Fruit fly (Drosophila melanogaster): Measurements from ENCODE around the gene CG8188.
A peak's percentile ranks its signal among the peaks of the same experiment; 100 is the strongest.

CG8188 gene

DNA sequence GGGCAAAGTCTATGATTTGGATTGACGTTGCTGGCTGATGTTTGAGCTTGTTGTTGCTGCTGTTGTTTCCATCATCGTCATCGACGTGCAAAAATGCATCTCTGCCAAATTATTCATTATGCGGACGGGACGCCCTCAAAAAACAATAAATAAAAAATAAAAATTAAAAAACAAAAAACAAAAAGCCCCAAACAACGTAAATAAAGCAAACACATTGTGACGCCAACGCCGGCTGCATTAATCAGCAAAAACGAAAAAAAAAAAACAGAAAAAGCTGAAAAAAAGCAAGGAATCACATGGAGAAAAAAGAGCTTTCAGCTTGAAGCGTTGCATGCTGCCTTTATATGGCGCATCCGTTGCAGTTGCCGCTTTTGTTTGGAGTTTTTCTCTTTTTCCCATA is 29.3 kb upstream of the CG8188 start:
- TF ChIP-seq cato (GFP tag; optimal IDR thresholded peaks at IDR 0.05; ENCODE audit: borderline replicate concordance) (no peak), nom (GFP tag; optimal IDR thresholded peaks at IDR 0.05) (peak; percentile 68)

DNA sequence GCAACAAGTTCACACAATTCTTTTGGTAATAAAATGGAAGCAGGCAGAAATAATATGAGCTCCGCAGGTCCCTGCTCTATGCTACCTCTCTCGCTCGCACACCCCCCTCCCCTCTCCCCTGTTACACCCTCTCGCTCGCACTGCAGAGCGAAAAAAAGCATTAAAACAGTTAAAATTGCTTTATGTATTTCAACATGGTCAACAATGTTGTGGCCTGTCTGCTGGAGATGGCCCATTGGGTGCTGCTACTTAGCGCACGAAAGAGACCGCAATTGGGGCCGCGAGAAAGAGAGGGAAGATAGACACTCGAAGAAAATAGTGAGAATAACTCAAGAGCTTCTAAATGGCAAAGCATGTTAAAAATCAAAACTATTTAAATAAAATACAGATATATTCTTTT is 25.5 kb upstream of the CG8188 start:
- TF ChIP-seq zfh1 (GFP tag; IDR thresholded peaks at IDR 0.05) (0 out of 3 replicates have a peak, but pooled peaks have one; percentile 29), hkb (optimal IDR thresholded peaks at IDR 0.05) (no peak), hkb (GFP tag; IDR thresholded peaks at IDR 0.05) (0 out of 2 replicates have a peak, but pooled peaks have one; percentile 12), Usf (GFP tag; optimal IDR thresholded peaks at IDR 0.05) (no peak), CG14441 (GFP tag; IDR thresholded peaks at IDR 0.05) (0 out of 2 replicates have a peak, but pooled peaks have one; percentile 18), E2f2 (GFP tag; IDR thresholded peaks at IDR 0.05) (0 out of 2 replicates have a peak, but pooled peaks have one; percentile 13), Camta (GFP tag; optimal IDR thresholded peaks at IDR 0.05) (no peak), Rfx (GFP tag; IDR thresholded peaks at IDR 0.05) (0 out of 2 replicates have a peak, but pooled peaks have one; percentile 18), abd-A (tag; optimal IDR thresholded peaks at IDR 0.05) (peak; percentile 69), Sox102F (GFP tag; optimal IDR thresholded peaks at IDR 0.05) (peak; percentile 6), CG1832 (GFP tag; optimal IDR thresholded peaks at IDR 0.05) (peak; percentile 73), CG2712 (tag; optimal IDR thresholded peaks at IDR 0.05) (peak; percentile 7), zf30C (GFP tag; optimal IDR thresholded peaks at IDR 0.05) (no peak), row (GFP tag; IDR thresholded peaks at IDR 0.05) (peak; percentile 32; the same call in 1 of the 3 replicates), so (GFP tag; IDR thresholded peaks at IDR 0.05) (no peak), dmrt99B (tag; optimal IDR thresholded peaks at IDR 0.05) (peak; percentile 36), CG2678 (tag; optimal IDR thresholded peaks at IDR 0.05) (peak; percentile 2), CG6689 (GFP tag; IDR thresholded peaks at IDR 0.05) (0 out of 2 replicates have a peak, but pooled peaks have one; percentile 15), Drgx (GFP tag; IDR thresholded peaks at IDR 0.05) (peak; percentile 26; the same call in 1 of the 2 replicates), lab (GFP tag; optimal IDR thresholded peaks at IDR 0.05) (peak; percentile 3), crol (GFP tag; IDR thresholded peaks at IDR 0.05) (peak; percentile 33; the same call in 1 of the 2 replicates), dysf (GFP tag; IDR thresholded peaks at IDR 0.05) (peak; percentile 36; the same call in 1 of the 3 replicates), CG11504 (tag; optimal IDR thresholded peaks at IDR 0.05) (peak; percentile 31), Sox100B (GFP tag; optimal IDR thresholded peaks at IDR 0.05) (peak; percentile 13), CG9932 (GFP tag; IDR thresholded peaks at IDR 0.05) (peak; percentile 16; the same call in 1 of the 2 replicates), unpg (GFP tag; optimal IDR thresholded peaks at IDR 0.05) (no peak), prd (optimal IDR thresholded peaks at IDR 0.05) (no peak), prd (GFP tag; IDR thresholded peaks at IDR 0.05) (0 out of 3 replicates have a peak, but pooled peaks have one; percentile 16), Nf-YC (tag; optimal IDR thresholded peaks at IDR 0.05) (peak; percentile 63), ttk (GFP tag; IDR thresholded peaks at IDR 0.05) (no peak)

DNA sequence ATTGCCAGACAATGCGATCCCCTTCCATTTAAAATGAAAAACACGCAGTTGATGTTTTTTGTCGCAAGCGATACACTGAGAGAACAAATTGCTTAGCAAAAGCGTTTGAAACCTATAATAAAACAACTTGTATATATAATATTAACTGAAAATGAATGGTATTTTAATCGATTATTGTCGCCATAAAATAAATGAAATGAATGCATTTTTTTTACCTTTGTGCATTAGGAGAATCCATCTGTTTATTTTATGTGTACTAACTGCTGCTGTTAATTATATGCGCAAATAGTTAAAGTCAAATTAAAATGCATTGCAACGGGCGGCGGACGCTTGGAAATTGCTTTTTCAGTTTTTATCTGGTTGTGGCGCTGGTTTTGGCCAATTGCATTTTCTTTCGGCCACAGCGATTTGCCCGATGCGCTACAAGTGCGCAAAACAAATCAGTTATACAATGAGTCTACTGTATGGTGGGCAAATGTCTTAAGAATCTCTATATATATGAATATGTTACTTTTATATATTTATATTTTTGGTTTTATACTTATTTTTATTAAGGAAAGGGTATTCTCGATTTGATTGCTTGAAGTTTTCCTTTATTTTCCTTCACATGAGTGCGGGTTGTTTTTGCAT is 23.8 kb upstream of the CG8188 start:
- no peak for TF ChIP-seq pb (GFP tag; optimal IDR thresholded peaks at IDR 0.05)
- no peak for TF ChIP-seq CG31224 (GFP tag; IDR thresholded peaks at IDR 0.05)
- TF ChIP-seq Scr (GFP tag; IDR thresholded peaks at IDR 0.05; ENCODE audit: partially characterized antibody) = no peak
- TF ChIP-seq CG7745 (tag; optimal IDR thresholded peaks at IDR 0.05) = no peak
- peak in 1 of 2 experiments; percentile 29 for TF ChIP-seq bsh (GFP tag; optimal IDR thresholded peaks at IDR 0.05)
- TF ChIP-seq ranshi (GFP tag; IDR thresholded peaks at IDR 0.05) = peak; percentile 29; the same call in 1 of the 2 replicates
- TF ChIP-seq CG12219 (GFP tag; optimal IDR thresholded peaks at IDR 0.05) = no peak
- TF ChIP-seq CG12942 (GFP tag; optimal IDR thresholded peaks at IDR 0.05) = no peak
- no peak for TF ChIP-seq hth (optimal IDR thresholded peaks at IDR 0.05)
- TF ChIP-seq tup (GFP tag; optimal IDR thresholded peaks at IDR 0.05) = no peak
- TF ChIP-seq CG7839 (tag; optimal IDR thresholded peaks at IDR 0.05) = peak; percentile 23
- TF ChIP-seq Atf-2 (GFP tag; optimal IDR thresholded peaks at IDR 0.05) = no peak
- TF ChIP-seq CG13894 (tag; optimal IDR thresholded peaks at IDR 0.05) = no peak
- TF ChIP-seq Six4 (GFP tag; optimal IDR thresholded peaks at IDR 0.05) = no peak
- no peak for TF ChIP-seq CG32767 (GFP tag; IDR thresholded peaks at IDR 0.05)
- TF ChIP-seq Dp (GFP tag; optimal IDR thresholded peaks at IDR 0.05) = no peak
- no peak for TF ChIP-seq hb (GFP tag; IDR thresholded peaks at IDR 0.05; ENCODE audit: partially characterized antibody)
